Worm (Caenorhabditis elegans) whole organism, L1 larva: Measurements from ENCODE around the gene C33F10.4.
"Not testable (repeated sequence)": the region's sequence is repeated elsewhere in the genome, so short reads cannot be mapped to it uniquely, and the experiment has no call there.

Source experiments
- F16B12.6 ChIP-seq: fragments of 150-350 bp; optimal IDR thresholded peaks from 2 replicates; lab custom pipeline; 2014; ENCODE audit warnings: missing biosample characterization, missing genetic modification characterization
- ama-1 ChIP-seq: fragments of 150-350 bp; optimal IDR thresholded peaks from 2 replicates; lab custom pipeline; 2014
- ceh-8 ChIP-seq: fragments of 200-800 bp; sonication (Bioruptor generic); optimal IDR thresholded peaks from 2 replicates; lab custom pipeline; 2018; ENCODE audit warnings: mild to moderate bottlenecking, missing genetic modification characterization, moderate library complexity, missing compliant biosample characterization
- ceh-90 ChIP-seq: sonication (generic microtip); optimal IDR thresholded peaks from 2 replicates; lab custom pipeline; 2016; ENCODE audit warnings: missing genetic modification characterization, missing compliant biosample characterization
- efl-3 ChIP-seq: fragments of 200-800 bp; sonication (Bioruptor generic); optimal IDR thresholded peaks from 2 replicates; lab custom pipeline; 2018; ENCODE audit warnings: mild to moderate bottlenecking, missing genetic modification characterization, missing compliant biosample characterization
- egl-13 ChIP-seq: sonication (generic microtip); optimal IDR thresholded peaks from 2 replicates; lab custom pipeline; 2016; ENCODE audit warnings: missing genotype, missing genetic modification reagents, missing genetic modification characterization, missing compliant biosample characterization
- egl-27 ChIP-seq, 2 experiments: fragments of 150-350 bp in 1 of 2; sonication (generic microtip); optimal IDR thresholded peaks; 3 replicates each; lab custom pipeline; 2017 to 2018; ENCODE audit warnings: missing biosample characterization in 2 of 2, missing genetic modification characterization in 2 of 2, missing genetic modification reagents in 2 of 2
- elt-2 ChIP-seq: sonication (generic microtip); optimal IDR thresholded peaks from 2 replicates; lab custom pipeline; 2016; ENCODE audit warnings: missing genetic modification characterization, mild to moderate bottlenecking, inconsistent platforms, missing compliant biosample characterization, missing genetic modification reagents
- ets-5 ChIP-seq: fragments of 200-800 bp; sonication (Bioruptor generic); IDR thresholded peaks from 2 replicates; pipeline ENCODE4 v1.3.6; 2022; ENCODE audit warnings: missing genetic modification characterization, missing compliant biosample characterization
- fkh-4 ChIP-seq: sonication (generic microtip); optimal IDR thresholded peaks from 2 replicates; lab custom pipeline; 2016; ENCODE audit warnings: missing compliant biosample characterization, missing genetic modification characterization, borderline replicate concordance
- grh-1 ChIP-seq: fragments of 200-800 bp; sonication (Bioruptor generic); IDR thresholded peaks from 2 replicates; pipeline ENCODE4 v1.3.6; 2022; ENCODE audit warnings: missing genetic modification reagents, missing genetic modification characterization, missing compliant biosample characterization
- hlh-17 ChIP-seq: fragments of 200-800 bp; sonication (Bioruptor generic); optimal IDR thresholded peaks from 2 replicates; lab custom pipeline; 2018; ENCODE audit warnings: missing genetic modification characterization, mild to moderate bottlenecking, missing compliant biosample characterization, moderate library complexity, borderline replicate concordance
- mdl-1 ChIP-seq, 2 experiments: fragments of 150-350 bp; optimal IDR thresholded peaks; 2 replicates each; lab custom pipeline; 2014 to 2017; ENCODE audit warnings: missing biosample characterization in 2 of 2, missing genetic modification characterization in 2 of 2, inconsistent platforms in 1 of 2
- nhr-77 ChIP-seq: fragments of 150-350 bp; optimal IDR thresholded peaks from 2 replicates; lab custom pipeline; 2014; ENCODE audit warnings: missing biosample characterization, missing genetic modification characterization
- nhr-84 ChIP-seq: sonication (generic microtip); optimal IDR thresholded peaks from 2 replicates; lab custom pipeline; 2017; ENCODE audit warnings: missing biosample characterization, missing genetic modification characterization
- nhr-85 ChIP-seq: sonication (generic microtip); peaks from one replicate; lab custom pipeline; 2016; ENCODE audit warnings: missing genetic modification characterization, inconsistent platforms, missing compliant biosample characterization
- snu-23 ChIP-seq: sonication (generic microtip); optimal IDR thresholded peaks from 2 replicates; lab custom pipeline; 2016; ENCODE audit warnings: missing genetic modification characterization, missing compliant biosample characterization
- sox-4 ChIP-seq: sonication (generic microtip); optimal IDR thresholded peaks from 2 replicates; lab custom pipeline; 2016; ENCODE audit warnings: missing genetic modification characterization, missing compliant biosample characterization
- unc-30 ChIP-seq: sonication (generic microtip); optimal IDR thresholded peaks from 2 replicates; lab custom pipeline; 2017; ENCODE audit warnings: missing biosample characterization, missing genetic modification characterization
- unc-98 ChIP-seq: fragments of 200-800 bp; sonication (Bioruptor generic); IDR thresholded peaks from 2 replicates; pipeline ENCODE4 v1.3.6; 2022; ENCODE audit warnings: missing genetic modification characterization, missing compliant biosample characterization
- xbp-1 ChIP-seq: sonication (generic microtip); optimal IDR thresholded peaks from 2 replicates; lab custom pipeline; 2016; ENCODE audit warnings: missing genetic modification characterization, missing compliant biosample characterization
- zag-1 ChIP-seq: fragments of 150-350 bp; optimal IDR thresholded peaks from 2 replicates; lab custom pipeline; 2014; ENCODE audit warnings: missing biosample characterization, missing genetic modification characterization
- ztf-11 ChIP-seq, 2 experiments: sonication (generic microtip); optimal IDR thresholded peaks; 2 replicates each; lab custom pipeline; 2016 to 2017; ENCODE audit warnings: missing genetic modification characterization in 2 of 2, missing biosample characterization in 1 of 2, missing compliant biosample characterization in 1 of 2

Gene C33F10.4

ce11 chrII:4834761-4835160 lies 39.2 kb downstream of the C33F10.4 start, which contains the start of the genes C33F10.11 and C33F10.1:
TSS of gene C33F10.11 (minus strand) at chrII:4834861.
TSS of gene C33F10.1 (plus strand) at chrII:4835023.
- TF ChIP-seq ceh-90 (tag; lab: Kevin White, UChicago) (no peak), elt-2 (no peak), zag-1 (tag; lab: Kevin White, UChicago) (no peak), egl-13 (tag; lab: Kevin White, UChicago) (no peak), ceh-8 (GFP tag; lab: Kevin White, UChicago) (no peak), egl-27 (tag; optimal IDR thresholded peaks at IDR 0.05; lab: Kevin White, UChicago) (no peak), xbp-1 (tag; lab: Kevin White, UChicago) (no peak), grh-1 (no peak), nhr-85 (tag; lab: Kevin White, UChicago) (no peak), sox-4 (no peak), ets-5 (GFP tag; lab: Robert Waterston, UW) (no peak), fkh-4 (tag; lab: Kevin White, UChicago) (no peak)

- no peak for TF ChIP-seq unc-98 (GFP tag; lab: Robert Waterston, UW)
- TF ChIP-seq F16B12.6, result no peak
- TF ChIP-seq snu-23 (GFP tag; lab: Kevin White, UChicago), result no peak
- TF ChIP-seq ets-5 (GFP tag; lab: Robert Waterston, UW), result no peak
- TF ChIP-seq ama-1 (lab: Kevin White, UChicago), result no peak
- no peak for TF ChIP-seq nhr-84 (tag; lab: Kevin White, UChicago)
- no peak for TF ChIP-seq ztf-11 (tag; optimal IDR thresholded peaks at IDR 0.05; lab: Kevin White, UChicago)
- no peak for TF ChIP-seq hlh-17 (GFP tag; lab: Kevin White, UChicago)
- TF ChIP-seq unc-30 (tag; lab: Kevin White, UChicago), result no peak
- TF ChIP-seq, all 84 proteins: peak for 0
These were observed 42.1 kb downstream of the C33F10.4 start, which contains the start of gene C33F10.12 for ce11 chrII:4837659-4838058. TSS of gene C33F10.12 (minus strand) at chrII:4837759.

DNA sequence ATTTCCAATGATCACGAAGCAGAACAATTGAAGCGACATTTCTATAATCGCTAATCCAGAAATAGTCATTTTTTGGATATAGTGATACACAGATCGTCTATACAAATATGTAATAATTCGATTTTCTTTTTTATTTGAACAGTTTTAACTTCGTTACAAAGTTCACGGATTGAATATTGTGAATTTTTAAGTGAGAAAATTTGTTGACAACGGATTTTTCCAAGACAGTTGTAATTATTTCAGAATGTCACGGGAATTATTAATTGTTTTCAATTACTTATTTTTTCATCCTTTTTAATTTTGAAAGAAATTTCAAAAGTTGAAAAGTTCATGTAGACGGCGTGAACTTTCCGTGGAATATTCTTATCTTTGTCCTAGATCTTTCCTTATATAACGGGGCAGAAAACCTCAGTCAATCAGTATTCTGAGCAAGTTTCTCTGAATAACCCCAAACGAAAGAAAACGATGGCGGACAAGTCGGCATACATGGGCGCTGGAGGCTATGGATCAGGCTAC lies 46.6 kb downstream of the C33F10.4 start, which contains the start of the genes T23B7.2 and nspd-4:
TSS of gene T23B7.2 (minus strand) at position 101 of the 516 bp plus-strand sequence.
TSS of gene nspd-4 (plus strand) at position 466 of the 516 bp plus-strand sequence.
- TF ChIP-seq mdl-1 (tag; optimal IDR thresholded peaks at IDR 0.05; lab: Kevin White, UChicago); efl-3 (GFP tag; lab: Kevin White, UChicago); nhr-77 (tag; lab: Kevin White, UChicago): not testable (repeated sequence)
